Fruit fly (Drosophila melanogaster): ENCODE data around the gene Cht5.

DNA sequence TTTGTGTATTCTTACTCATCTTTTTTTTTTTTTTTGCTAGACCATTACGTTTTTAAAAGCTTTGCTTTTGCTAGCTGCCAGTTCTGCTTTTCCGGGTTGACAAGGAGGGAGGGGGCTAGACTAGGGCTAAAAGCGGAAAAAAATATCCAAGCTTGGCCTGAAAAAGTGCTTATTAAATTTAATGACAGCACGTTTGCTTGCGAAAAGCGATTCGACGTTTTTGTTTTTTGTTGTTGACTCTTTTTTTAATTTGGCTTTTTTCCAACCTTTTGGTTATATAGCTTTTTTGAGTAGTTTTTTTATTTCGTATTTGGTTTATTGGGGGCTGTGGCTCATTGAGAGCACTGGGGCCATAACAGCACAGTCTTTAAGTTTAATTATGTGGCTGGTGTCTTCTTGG lies 44.9 kb upstream of the Cht5 start:
- TF ChIP-seq Hr96 (GFP tag; optimal IDR thresholded peaks at IDR 0.05) (no peak), toe (GFP tag; optimal IDR thresholded peaks at IDR 0.05) (no peak), kay (GFP tag; ENCODE audit: borderline replicate concordance) (no peak)
